Worm (Caenorhabditis elegans) whole organism, L4 larva: Measurements from ENCODE around the gene phyh-1.

Source experiments
- daf-12 ChIP-seq: fragments of 150-350 bp; optimal IDR thresholded peaks from 2 replicates; lab custom pipeline; 2014; ENCODE audit warnings: missing biosample characterization, missing genetic modification reagents, missing genetic modification characterization
- fos-1 ChIP-seq: fragments of 150-350 bp; optimal IDR thresholded peaks from 2 replicates; lab custom pipeline; 2014; ENCODE audit warnings: missing biosample characterization, missing genetic modification characterization
- lin-15B ChIP-seq: fragments of 150-350 bp; sonication (generic microtip); optimal IDR thresholded peaks from 3 replicates; lab custom pipeline; 2014; ENCODE audit warnings: missing biosample characterization, missing genetic modification characterization
- lin-39 ChIP-seq: fragments of 150-350 bp; optimal IDR thresholded peaks from 2 replicates; lab custom pipeline; 2014; ENCODE audit warnings: missing biosample characterization, missing genetic modification reagents, missing genetic modification characterization
- nhr-11 ChIP-seq: fragments of 150-350 bp; optimal IDR thresholded peaks from 2 replicates; lab custom pipeline; 2014; ENCODE audit warnings: missing biosample characterization, missing genetic modification characterization
- nhr-237 ChIP-seq: sonication (generic microtip); optimal IDR thresholded peaks from 2 replicates; lab custom pipeline; 2017; ENCODE audit warnings: missing biosample characterization, missing genetic modification characterization

DNA sequence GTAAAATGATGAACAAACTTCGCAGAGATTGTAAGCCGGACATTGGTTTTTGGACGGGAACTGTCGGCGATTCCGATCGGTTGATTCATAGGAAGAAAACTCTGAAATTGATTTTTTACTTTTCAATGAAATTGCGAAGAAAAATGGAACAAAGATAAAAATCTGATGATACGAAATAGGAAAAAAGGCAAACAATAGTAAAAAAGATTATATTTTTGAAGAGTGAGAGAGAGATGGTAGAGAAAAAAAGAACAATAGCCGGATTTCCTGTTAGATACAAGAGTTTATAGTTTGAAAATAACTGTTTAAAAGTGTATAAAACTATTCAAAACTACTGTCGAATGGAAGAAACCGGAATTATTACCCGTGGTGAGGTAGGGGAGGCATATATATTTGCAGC lies 24.9 kb upstream of the phyh-1 start, which contains the start of gene nra-1:
- TF ChIP-seq fos-1 (tag; lab: Kevin White, UChicago) (no peak), lin-39 (tag; lab: Kevin White, UChicago) (no peak), nhr-11 (tag; lab: Kevin White, UChicago) (no peak), lin-15B (no peak), nhr-237 (tag; lab: Kevin White, UChicago) (no peak), daf-12 (no peak)
